Fruit fly (Drosophila melanogaster): ENCODE data around the gene CG43061.

Gene CG43061

DNA sequence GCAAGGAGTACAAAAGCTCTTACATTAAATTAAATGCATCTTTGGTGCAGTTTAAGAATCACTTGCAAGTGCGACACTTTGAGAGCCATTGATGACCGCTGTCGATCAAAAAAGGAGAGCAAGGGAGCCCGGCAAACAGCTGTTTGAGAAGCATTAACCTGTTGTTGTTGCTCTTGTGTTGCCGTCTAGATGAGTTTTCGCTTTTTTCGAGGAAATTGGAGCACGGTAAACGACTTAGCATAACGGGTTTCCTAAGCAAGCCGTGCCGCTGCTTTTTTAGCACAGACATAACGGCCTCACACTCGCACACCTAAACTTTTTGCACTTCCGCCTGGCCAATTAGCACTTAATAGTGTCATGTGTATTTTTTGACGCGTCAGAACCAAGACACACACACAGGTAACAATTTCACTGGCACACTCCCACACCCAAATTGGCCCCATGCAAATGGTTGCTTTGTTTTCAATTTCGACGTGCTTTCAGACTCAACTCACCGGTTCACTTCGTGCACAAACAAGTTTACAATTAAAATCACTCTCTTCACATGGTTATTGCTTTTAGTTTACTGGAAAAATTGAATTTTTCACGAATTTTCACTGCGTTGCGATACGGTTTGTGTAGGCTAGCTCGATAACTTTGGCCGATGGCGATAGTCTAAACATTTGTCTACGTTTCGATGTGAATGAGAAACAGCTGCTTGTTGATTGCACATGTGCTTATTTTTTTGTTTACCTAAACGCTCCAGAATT lies 19.1 kb upstream of the CG43061 start, which contains the start of the genes CG10903 and CG2747 (continued):
- TF ChIP-seq NC2α (GFP tag; optimal IDR thresholded peaks at IDR 0.05), result no peak
- no peak for TF ChIP-seq kah (GFP tag; optimal IDR thresholded peaks at IDR 0.05)
- TF ChIP-seq chm (GFP tag; IDR thresholded peaks at IDR 0.05), result no peak
- no peak for TF ChIP-seq Optix (GFP tag; IDR thresholded peaks at IDR 0.05)
- TF ChIP-seq psq (GFP tag; optimal IDR thresholded peaks at IDR 0.05), result no peak
- TF ChIP-seq Asciz (GFP tag; optimal IDR thresholded peaks at IDR 0.05), result no peak
- no peak for TF ChIP-seq Side (GFP tag; optimal IDR thresholded peaks at IDR 0.05)
- no peak for TF ChIP-seq CG7963 (GFP tag; IDR thresholded peaks at IDR 0.05; ENCODE audit: partially characterized antibody)
- TF ChIP-seq CG7556 (GFP tag; optimal IDR thresholded peaks at IDR 0.05), result no peak
- no peak for TF ChIP-seq ind (GFP tag; optimal IDR thresholded peaks at IDR 0.05)
- no peak for TF ChIP-seq Dek (tag; optimal IDR thresholded peaks at IDR 0.05)
- TF ChIP-seq CG18011 (GFP tag; optimal IDR thresholded peaks at IDR 0.05), result no peak
- peak; percentile 94 for TF ChIP-seq CG15514 (GFP tag; optimal IDR thresholded peaks at IDR 0.05)
- no peak for TF ChIP-seq yki (optimal IDR thresholded peaks at IDR 0.05)
- peak; percentile 43 for TF ChIP-seq Nf-YC (tag; optimal IDR thresholded peaks at IDR 0.05)
- peak; percentile 64; the same call in 2 of the 3 replicates for TF ChIP-seq CG16813 (GFP tag; IDR thresholded peaks at IDR 0.05; ENCODE audit: partially characterized antibody)
- no peak for TF ChIP-seq Mes4 (GFP tag; optimal IDR thresholded peaks at IDR 0.05)
- no peak for TF ChIP-seq CG9727 (GFP tag; optimal IDR thresholded peaks at IDR 0.05)
- TF ChIP-seq CG15601 (tag; optimal IDR thresholded peaks at IDR 0.05), result no peak
- no peak for TF ChIP-seq CG9817 (tag; optimal IDR thresholded peaks at IDR 0.05)
- TF ChIP-seq ttk (GFP tag; IDR thresholded peaks at IDR 0.05), result no peak
- TF ChIP-seq CG3838 (GFP tag; optimal IDR thresholded peaks at IDR 0.05), result no peak
- TF ChIP-seq gem (tag; optimal IDR thresholded peaks at IDR 0.05), result no peak
- TF ChIP-seq vvl (GFP tag; IDR thresholded peaks at IDR 0.05), result no peak
- TF ChIP-seq CG31388 (GFP tag; optimal IDR thresholded peaks at IDR 0.05), result no peak
- no peak for TF ChIP-seq Bdp1 (GFP tag; optimal IDR thresholded peaks at IDR 0.05)
- no peak; the same call in 1 of the 2 replicates for TF ChIP-seq onecut (GFP tag; IDR thresholded peaks at IDR 0.05)
- no peak for TF ChIP-seq CG7745 (tag; optimal IDR thresholded peaks at IDR 0.05)
- peak; percentile 56 for TF ChIP-seq CG17186 (GFP tag; optimal IDR thresholded peaks at IDR 0.05)
- no peak for TF ChIP-seq grn (GFP tag; optimal IDR thresholded peaks at IDR 0.05)
- TF ChIP-seq CG11456 (GFP tag; IDR thresholded peaks at IDR 0.05), result no peak
- 0 out of 3 replicates have a peak, but pooled peaks have one; percentile 38 for TF ChIP-seq CG14860 (GFP tag; IDR thresholded peaks at IDR 0.05; ENCODE audit: partially characterized antibody)
- no peak for TF ChIP-seq Adf1 (GFP tag; IDR thresholded peaks at IDR 0.05)
- no peak for TF ChIP-seq CG43689 (GFP tag; IDR thresholded peaks at IDR 0.05)
- TF ChIP-seq Meics (GFP tag; optimal IDR thresholded peaks at IDR 0.05), result no peak
- TF ChIP-seq CG10979 (tag; optimal IDR thresholded peaks at IDR 0.05), result no peak
- TF ChIP-seq Hr3 (GFP tag; optimal IDR thresholded peaks at IDR 0.05), result no peak
- no peak for TF ChIP-seq CG8388 (GFP tag; optimal IDR thresholded peaks at IDR 0.05)
- TF ChIP-seq Trl (optimal IDR thresholded peaks at IDR 0.05), result no peak
- no peak for TF ChIP-seq Trl (GFP tag; optimal IDR thresholded peaks at IDR 0.05)
- no peak for TF ChIP-seq Lhr (GFP tag; optimal IDR thresholded peaks at IDR 0.05)
- TF ChIP-seq Six4 (GFP tag; optimal IDR thresholded peaks at IDR 0.05), result no peak
- peak; percentile 52; the same call in 1 of the 3 replicates for TF ChIP-seq HLH4C (GFP tag; IDR thresholded peaks at IDR 0.05; ENCODE audit: partially characterized antibody)
- no peak for TF ChIP-seq Abd-B (GFP tag; optimal IDR thresholded peaks at IDR 0.05)
- TF ChIP-seq sug (tag; optimal IDR thresholded peaks at IDR 0.05), result peak; percentile 70
- no peak for TF ChIP-seq CG12155 (GFP tag; optimal IDR thresholded peaks at IDR 0.05)
- TF ChIP-seq CG2116 (GFP tag; optimal IDR thresholded peaks at IDR 0.05), result peak; percentile 61
- peak in 1 of 2 experiments; percentile 80 for TF ChIP-seq Eip74EF (GFP tag; optimal IDR thresholded peaks at IDR 0.05)
- no peak for TF ChIP-seq fd64A (GFP tag; optimal IDR thresholded peaks at IDR 0.05)
- TF ChIP-seq cg (GFP tag; optimal IDR thresholded peaks at IDR 0.05), result peak; percentile 80

Measured in whole organism, embryonic.